Worm (Caenorhabditis elegans): ENCODE data around the gene Y102A5C.27.

The Y102A5C.27 gene

DNA sequence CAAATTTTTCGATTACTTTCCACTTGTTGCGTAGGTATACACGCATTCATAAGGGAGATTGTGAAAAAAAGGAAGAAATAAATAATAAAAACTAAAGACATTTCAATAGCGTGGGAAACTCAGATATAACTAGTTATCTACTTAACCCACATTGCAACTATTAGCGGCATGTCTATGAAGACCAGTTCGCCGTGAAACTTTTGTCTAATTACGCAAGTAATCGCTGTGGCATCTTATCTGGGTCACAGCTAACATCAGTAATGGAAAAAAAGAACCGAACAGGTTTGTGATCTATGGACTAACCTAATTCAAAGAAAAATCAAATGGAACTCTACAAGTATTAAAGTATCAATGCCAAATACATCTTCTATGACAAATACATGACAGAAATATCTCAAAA, 24.7 kb upstream of the Y102A5C.27 start, which contains the start of gene clec-241:
clec-241 (minus strand) TSS at position 101 of the 400 bp plus-strand sequence.
- no peak for TF ChIP-seq unc-62 (GFP tag; optimal IDR thresholded peaks at IDR 0.05)
- no peak for TF ChIP-seq isw-1 (GFP tag; IDR thresholded peaks at IDR 0.05)

DNA sequence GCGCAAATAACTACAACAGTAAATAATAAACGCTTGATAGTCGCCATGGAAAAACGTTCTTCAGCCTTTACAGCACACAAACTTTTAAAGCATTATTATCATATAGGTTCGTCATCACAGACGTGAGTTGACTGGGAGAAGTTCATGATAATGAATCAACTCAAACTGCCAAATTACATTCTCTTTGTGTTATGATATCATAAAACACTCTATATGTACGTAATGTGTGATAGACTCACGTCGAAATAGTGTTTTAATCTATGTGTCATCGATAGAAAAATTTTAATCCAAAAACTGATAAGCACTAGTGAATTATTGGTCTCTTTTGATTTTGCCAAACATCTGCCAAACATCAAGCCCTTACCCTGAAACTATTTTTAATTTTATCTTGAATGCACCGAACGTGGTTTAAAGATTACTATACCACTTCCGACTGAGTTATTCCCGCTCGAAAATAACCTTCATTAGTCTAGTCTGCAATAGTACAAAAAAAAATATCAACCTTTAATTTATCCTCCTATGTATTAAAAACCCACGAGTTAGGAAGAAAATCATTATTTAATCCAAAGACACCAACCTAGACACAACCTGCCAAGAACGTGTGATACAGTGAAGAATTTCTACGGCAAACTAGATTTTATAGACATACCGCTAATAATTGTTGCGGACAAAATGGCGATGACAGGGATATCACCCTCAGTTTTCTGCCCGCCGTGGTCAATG, 21.0 kb upstream of the Y102A5C.27 start, which contains the start of the genes clc-12 and clec-240:
clc-12 (minus strand) TSS at position 47 of the 723 bp plus-strand sequence.
clec-240 (plus strand) TSS at position 673 of the 723 bp plus-strand sequence.
- TF ChIP-seq elt-2 (tag; optimal IDR thresholded peaks at IDR 0.05) (peak; percentile 69), nhr-85 (tag) (no peak)

DNA sequence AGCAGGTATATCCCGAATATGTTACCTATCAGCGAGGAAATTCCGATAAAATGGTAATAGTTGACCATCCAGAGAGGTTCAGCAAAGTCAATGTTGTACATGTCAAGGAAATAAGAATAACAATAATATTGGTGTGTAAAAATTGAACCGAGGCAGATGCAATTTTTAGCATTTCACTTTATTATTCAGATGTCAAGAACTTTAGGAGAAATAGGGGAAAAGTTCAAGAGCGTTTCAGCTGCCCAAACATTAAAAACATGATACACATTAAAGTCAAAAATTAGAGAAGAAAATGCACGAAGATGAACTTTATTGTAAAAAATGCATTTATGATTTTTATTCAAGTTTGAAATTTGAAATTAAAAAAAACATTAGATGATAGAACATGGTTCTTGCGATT, 19.8 kb upstream of the Y102A5C.27 start, which contains the start of gene sri-69:
sri-69 (minus strand) TSS at position 101 of the 400 bp plus-strand sequence.
- TF ChIP-seq dsc-1 (tag; optimal IDR thresholded peaks at IDR 0.05) (no peak), pax-3 (tag; optimal IDR thresholded peaks at IDR 0.05) (no peak), ztf-4 (tag; optimal IDR thresholded peaks at IDR 0.05) (no peak), elt-3 (tag; optimal IDR thresholded peaks at IDR 0.05) (no peak), ceh-88 (GFP tag; IDR thresholded peaks at IDR 0.05) (no peak), lsy-2 (tag; optimal IDR thresholded peaks at IDR 0.05) (no peak), mdl-1 (tag; optimal IDR thresholded peaks at IDR 0.05) (no peak), snpc-4 (tag; optimal IDR thresholded peaks at IDR 0.05) (no peak), nhr-90 (tag; optimal IDR thresholded peaks at IDR 0.05; ENCODE audit: poor library complexity) (no peak), nhr-12 (tag; optimal IDR thresholded peaks at IDR 0.05) (no peak), hlh-17 (GFP tag; optimal IDR thresholded peaks at IDR 0.05; ENCODE audit: borderline replicate concordance) (no peak), blmp-1 (tag; optimal IDR thresholded peaks at IDR 0.05) (no peak), mab-9 (GFP tag; IDR thresholded peaks at IDR 0.05) (no peak), ztf-11 (tag; optimal IDR thresholded peaks at IDR 0.05) (no peak), vab-15 (tag; optimal IDR thresholded peaks at IDR 0.05) (no peak), lin-35 (GFP tag; optimal IDR thresholded peaks at IDR 0.05) (no peak), C34B4.2 (tag; optimal IDR thresholded peaks at IDR 0.05) (no peak)

DNA sequence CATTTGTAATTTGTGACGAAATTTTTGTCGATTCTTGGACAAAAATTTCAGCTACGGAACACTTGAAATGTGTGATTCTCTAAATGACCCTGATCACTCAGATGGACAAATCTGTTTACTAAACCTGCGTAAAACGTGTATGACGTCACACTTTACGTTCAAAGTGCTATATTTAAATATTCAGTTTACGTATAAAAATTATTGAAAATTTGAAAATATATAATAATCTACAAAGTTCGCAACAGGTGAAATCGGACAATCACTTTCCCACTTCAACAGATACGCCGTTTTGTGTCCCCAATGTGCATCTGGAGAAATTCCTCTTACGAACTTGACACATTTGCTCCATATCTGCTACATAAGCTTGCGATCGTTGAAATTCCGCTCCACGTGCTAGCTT, 16.7 kb upstream of the Y102A5C.27 start, which contains the start of gene srh-131:
srh-131 (plus strand) TSS at position 301 of the 400 bp plus-strand sequence.
- TF ChIP-seq nhr-76 (tag; optimal IDR thresholded peaks at IDR 0.05) (no peak), lir-3 (tag; optimal IDR thresholded peaks at IDR 0.05; ENCODE audit: poor library complexity) (no peak), C16A3.4 (tag; optimal IDR thresholded peaks at IDR 0.05) (no peak), aly-2 (tag; optimal IDR thresholded peaks at IDR 0.05) (no peak), nhr-84 (tag; optimal IDR thresholded peaks at IDR 0.05) (no peak), dpl-1 (GFP tag; optimal IDR thresholded peaks at IDR 0.05) (no peak), nhr-71 (tag; optimal IDR thresholded peaks at IDR 0.05) (no peak)

DNA sequence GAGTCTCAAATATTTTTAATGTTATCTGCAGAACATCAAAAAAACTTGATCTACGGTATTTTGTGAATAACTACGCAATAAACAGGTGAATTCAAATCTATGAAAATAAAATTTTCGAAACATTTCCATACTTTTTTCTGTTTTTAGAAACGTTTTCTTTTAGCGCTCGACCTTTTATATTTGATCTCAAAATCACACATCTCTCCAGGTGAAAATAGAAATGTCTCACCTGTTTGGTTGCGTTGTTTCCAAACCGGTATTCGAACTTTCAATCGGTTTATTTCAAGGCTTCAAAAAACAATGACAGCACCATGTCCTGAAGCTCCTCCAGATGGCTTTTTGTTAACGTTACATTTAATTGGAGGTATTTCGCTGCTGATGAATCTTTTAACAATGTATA, 12.7 kb upstream of the Y102A5C.27 start, which contains the start of gene sri-9:
sri-9 (plus strand) TSS at position 301 of the 400 bp plus-strand sequence.
- TF ChIP-seq alr-1 (tag; optimal IDR thresholded peaks at IDR 0.05; ENCODE audit: borderline replicate concordance), result no peak
- no peak for TF ChIP-seq nhr-71 (tag; optimal IDR thresholded peaks at IDR 0.05)
- no peak for TF ChIP-seq ets-5 (GFP tag; IDR thresholded peaks at IDR 0.05)
- TF ChIP-seq ceh-82 (tag; optimal IDR thresholded peaks at IDR 0.05), result no peak
- TF ChIP-seq hpl-2 (GFP tag; optimal IDR thresholded peaks at IDR 0.05), result no peak

Measured in whole organism, L1 larva.